Worm (Caenorhabditis elegans): Measurements from ENCODE around the gene H04D03.4.

- no peak for TF ChIP-seq lin-13 (tag; optimal IDR thresholded peaks at IDR 0.05)
- TF ChIP-seq ztf-11 (tag; optimal IDR thresholded peaks at IDR 0.05): no peak
- no peak for TF ChIP-seq mls-2 (tag; optimal IDR thresholded peaks at IDR 0.05)
Observed at ce11 chrIII:10486455-10486854, 35.5 kb upstream of the H04D03.4 start.
